Fruit fly (Drosophila melanogaster) whole organism, embryonic: ENCODE results near the gene CG43759.
A peak's percentile ranks its signal among the peaks of the same experiment; 100 is the strongest.

Source experiments
- Ada2b ChIP-seq: fragments of 200-800 bp; sonication (Bioruptor generic); IDR thresholded peaks from 2 replicates; pipeline ENCODE4 v1.3.6; 2022; ENCODE audit warnings: missing biosample characterization, missing genetic modification characterization
- Atf3 ChIP-seq: fragments of 200-800 bp; sonication (Bioruptor generic); optimal IDR thresholded peaks from 3 replicates; lab custom pipeline; 2016; ENCODE audit warnings: missing biosample characterization, missing genetic modification characterization
- Awh ChIP-seq: fragments of 200-800 bp; sonication (Bioruptor generic); IDR thresholded peaks from 2 replicates; pipeline ENCODE4, ENCODE4 v1.3.6; 2022; ENCODE audit warnings: missing biosample characterization, missing genetic modification characterization
- B-H2 ChIP-seq: fragments of 200-800 bp; sonication (Bioruptor generic); optimal IDR thresholded peaks from 2 replicates; lab custom pipeline; 2018; ENCODE audit warnings: missing biosample characterization, mild to moderate bottlenecking, missing genetic modification characterization
- Bdp1 ChIP-seq: fragments of 200-800 bp; sonication (Bioruptor generic); optimal IDR thresholded peaks from 3 replicates; lab custom pipeline; 2016; ENCODE audit warnings: missing biosample characterization, missing genetic modification characterization
- CG11560 ChIP-seq: fragments of 200-800 bp; sonication (Bioruptor generic); IDR thresholded peaks from 3 replicates; pipeline ENCODE4 v1.3.6; 2022; ENCODE audit warnings: missing biosample characterization, missing genetic modification characterization
- CG1233 ChIP-seq: fragments of 200-800 bp; sonication (Bioruptor generic); optimal IDR thresholded peaks from 4 replicates; lab custom pipeline; 2018; ENCODE audit warnings: missing biosample characterization, mild to moderate bottlenecking, missing genetic modification characterization
- CG12744 ChIP-seq: fragments of 200-800 bp; sonication (Bioruptor generic); optimal IDR thresholded peaks from 2 replicates; lab custom pipeline; 2016; ENCODE audit warnings: missing biosample characterization, missing genetic modification characterization
- CG15011 ChIP-seq: fragments of 200-800 bp; sonication (Bioruptor generic); optimal IDR thresholded peaks from 3 replicates; lab custom pipeline; 2018; ENCODE audit warnings: missing biosample characterization, mild to moderate bottlenecking, missing genetic modification characterization
- CG17359 ChIP-seq: fragments of 200-800 bp; sonication (Bioruptor generic); optimal IDR thresholded peaks from 3 replicates; lab custom pipeline; 2018; ENCODE audit warnings: missing biosample characterization, mild to moderate bottlenecking, missing genetic modification characterization, moderate library complexity
- CG18262 ChIP-seq: fragments of 200-800 bp; optimal IDR thresholded peaks from 3 replicates; lab custom pipeline; 2019; ENCODE audit warnings: missing biosample characterization, mild to moderate bottlenecking, missing genetic modification characterization, moderate library complexity
- CG18476 ChIP-seq: fragments of 200-800 bp; sonication (Bioruptor generic); optimal IDR thresholded peaks from 2 replicates; lab custom pipeline; 2016; ENCODE audit warnings: missing biosample characterization, mild to moderate bottlenecking, missing genetic modification characterization
- CG2116 ChIP-seq: fragments of 200-800 bp; sonication (Bioruptor generic); optimal IDR thresholded peaks from 3 replicates; lab custom pipeline; 2018; ENCODE audit warnings: missing biosample characterization, mild to moderate bottlenecking, missing genetic modification characterization
- CG2202 ChIP-seq: fragments of 200-800 bp; sonication (Bioruptor generic); optimal IDR thresholded peaks from 2 replicates; lab custom pipeline; 2018; ENCODE audit warnings: missing biosample characterization, mild to moderate bottlenecking, missing genetic modification characterization
- CG33557 ChIP-seq: fragments of 200-800 bp; sonication (Bioruptor generic); optimal IDR thresholded peaks from 2 replicates; lab custom pipeline; 2019; ENCODE audit warnings: missing biosample characterization, mild to moderate bottlenecking, missing genetic modification characterization, moderate library complexity
- CG4854 ChIP-seq: fragments of 200-800 bp; sonication (Bioruptor generic); optimal IDR thresholded peaks from 2 replicates; lab custom pipeline; 2016; ENCODE audit warnings: missing biosample characterization, missing genetic modification characterization, inconsistent platforms
- CG6175 ChIP-seq: fragments of 200-800 bp; sonication (Bioruptor generic); IDR thresholded peaks from 3 replicates; pipeline ENCODE4 v1.3.6; 2022; ENCODE audit warnings: missing biosample characterization, missing genetic modification characterization
- CG6654 ChIP-seq: fragments of 200-800 bp; sonication (Bioruptor generic); optimal IDR thresholded peaks from 2 replicates; lab custom pipeline; 2017; ENCODE audit warnings: missing biosample characterization, mild to moderate bottlenecking, missing genetic modification characterization
- CG6689 ChIP-seq: fragments of 200-800 bp; sonication (Bioruptor generic); IDR thresholded peaks from 2 replicates; pipeline ENCODE4 v1.3.6; 2022; ENCODE audit warnings: missing biosample characterization, missing genetic modification characterization
- CG6765 ChIP-seq: fragments of 200-800 bp; sonication (Bioruptor generic); optimal IDR thresholded peaks from 3 replicates; lab custom pipeline; 2017; ENCODE audit warnings: missing biosample characterization, mild to moderate bottlenecking, missing genetic modification characterization
- CG9437 ChIP-seq: fragments of 200-800 bp; sonication (Bioruptor generic); optimal IDR thresholded peaks from 2 replicates; lab custom pipeline; 2018; ENCODE audit warnings: missing biosample characterization, mild to moderate bottlenecking, missing genetic modification characterization
- Dp ChIP-seq: fragments of 200-800 bp; sonication (Bioruptor generic); optimal IDR thresholded peaks from 2 replicates; lab custom pipeline; 2018; ENCODE audit warnings: missing biosample characterization, mild to moderate bottlenecking, missing genetic modification characterization, moderate library complexity
- Elba2 ChIP-seq: fragments of 200-800 bp; sonication (Bioruptor generic); optimal IDR thresholded peaks from 3 replicates; lab custom pipeline; 2016; ENCODE audit warnings: missing biosample characterization, missing genetic modification characterization
- HmgD ChIP-seq: fragments of 200-800 bp; sonication (Bioruptor generic); optimal IDR thresholded peaks from 3 replicates; lab custom pipeline; 2016; ENCODE audit warnings: missing biosample characterization, missing genetic modification characterization
- Hmr ChIP-seq: fragments of 200-800 bp; sonication (Bioruptor generic); optimal IDR thresholded peaks from 3 replicates; lab custom pipeline; 2017; ENCODE audit warnings: mild to moderate bottlenecking, missing biosample characterization, missing genetic modification reagents, missing genetic modification characterization
- Lhr ChIP-seq: fragments of 200-800 bp; sonication (Bioruptor generic); optimal IDR thresholded peaks from 3 replicates; lab custom pipeline; 2017; ENCODE audit warnings: mild to moderate bottlenecking, missing biosample characterization, missing genetic modification reagents, missing genetic modification characterization
- MBD-R2 ChIP-seq: fragments of 200-800 bp; sonication (Bioruptor generic); IDR thresholded peaks from 2 replicates; pipeline ENCODE4 v1.3.6; 2022; ENCODE audit warnings: missing biosample characterization, missing genetic modification characterization
- Nf-YA ChIP-seq: fragments of 200-800 bp; sonication (Bioruptor generic); IDR thresholded peaks from 2 replicates; pipeline ENCODE4 v1.3.6; 2022; ENCODE audit warnings: missing biosample characterization, missing genetic modification characterization
- Oli ChIP-seq: fragments of 200-800 bp; sonication (Bioruptor generic); optimal IDR thresholded peaks from 2 replicates; lab custom pipeline; 2018; ENCODE audit warnings: missing biosample characterization, mild to moderate bottlenecking, missing genetic modification characterization, moderate library complexity
- Optix ChIP-seq: fragments of 200-800 bp; sonication (Bioruptor generic); IDR thresholded peaks from 3 replicates; pipeline ENCODE4 v1.3.6; 2022; ENCODE audit warnings: missing biosample characterization, missing genetic modification characterization
- PHDP ChIP-seq: fragments of 200-800 bp; sonication (Bioruptor generic); optimal IDR thresholded peaks from 3 replicates; lab custom pipeline; 2018; ENCODE audit warnings: missing biosample characterization, mild to moderate bottlenecking, missing genetic modification characterization, moderate library complexity
- Sry-β ChIP-seq: fragments of 200-800 bp; sonication (Bioruptor generic); optimal IDR thresholded peaks from 2 replicates; lab custom pipeline; 2018; ENCODE audit warnings: missing biosample characterization, mild to moderate bottlenecking, missing genetic modification characterization, moderate library complexity
- TFAM ChIP-seq: fragments of 200-800 bp; sonication (Bioruptor generic); optimal IDR thresholded peaks from 2 replicates; lab custom pipeline; 2017; ENCODE audit warnings: missing biosample characterization, missing genetic modification characterization, inconsistent platforms
- caup ChIP-seq: fragments of 200-800 bp; sonication (Bioruptor generic); optimal IDR thresholded peaks from 3 replicates; lab custom pipeline; 2017; ENCODE audit warnings: missing biosample characterization, mild to moderate bottlenecking, missing genetic modification characterization, moderate library complexity; ENCODE audit not compliant: severe bottlenecking
- corto ChIP-seq: fragments of 200-800 bp; sonication (Bioruptor generic); optimal IDR thresholded peaks from 2 replicates; lab custom pipeline; 2016; ENCODE audit warnings: missing biosample characterization, mild to moderate bottlenecking, missing genetic modification characterization, moderate library complexity
- cwo ChIP-seq: fragments of 200-800 bp; sonication (Bioruptor generic); optimal IDR thresholded peaks from 3 replicates; lab custom pipeline; 2017; ENCODE audit warnings: missing biosample characterization, missing genetic modification characterization, mild to moderate bottlenecking, moderate library complexity, missing genetic modification reagents
- emc ChIP-seq: fragments of 200-800 bp; sonication (Bioruptor generic); optimal IDR thresholded peaks from 2 replicates; lab custom pipeline; 2016; ENCODE audit warnings: missing biosample characterization, missing genetic modification characterization
- gce ChIP-seq: fragments of 200-800 bp; sonication (Bioruptor generic); IDR thresholded peaks from 3 replicates; pipeline ENCODE4 v1.3.6; 2022; ENCODE audit warnings: missing biosample characterization, missing genetic modification characterization
- grau ChIP-seq: fragments of 200-800 bp; optimal IDR thresholded peaks from 3 replicates; lab custom pipeline; 2019; ENCODE audit warnings: missing biosample characterization, mild to moderate bottlenecking, missing genetic modification characterization, moderate library complexity
- her ChIP-seq: fragments of 200-800 bp; sonication (Bioruptor generic); optimal IDR thresholded peaks from 2 replicates; lab custom pipeline; 2016; ENCODE audit warnings: missing biosample characterization, missing genetic modification characterization
- hkb ChIP-seq, 2 experiments: fragments of 200-800 bp in 1 of 2; fragments of >200 bp in 1 of 2; sonication (Bioruptor generic) in 1 of 2; IDR thresholded peaks in 1 of 2; optimal IDR thresholded peaks in 1 of 2; 2 replicates each; pipeline versions ENCODE4 v1.3.6 to Lab custom; 2017 to 2022; ENCODE audit warnings: missing biosample characterization in 1 of 2, missing genetic modification characterization in 1 of 2
- luna ChIP-seq: fragments of 200-800 bp; sonication (Bioruptor generic); optimal IDR thresholded peaks from 2 replicates; lab custom pipeline; 2016; ENCODE audit warnings: missing biosample characterization, missing genetic modification characterization
- p53 ChIP-seq: fragments of 200-800 bp; sonication (Bioruptor generic); optimal IDR thresholded peaks from 2 replicates; lab custom pipeline; 2016; ENCODE audit warnings: missing biosample characterization, missing genetic modification characterization
- phol ChIP-seq: fragments of 200-800 bp; sonication (Bioruptor generic); optimal IDR thresholded peaks from 3 replicates; lab custom pipeline; 2018; ENCODE audit warnings: missing biosample characterization, mild to moderate bottlenecking, missing genetic modification characterization, moderate library complexity
- ranshi ChIP-seq: fragments of 200-800 bp; sonication (Bioruptor generic); IDR thresholded peaks from 2 replicates; pipeline ENCODE4 v1.3.6; 2022; ENCODE audit warnings: missing biosample characterization, missing genetic modification characterization
- sc ChIP-seq, 3 experiments: fragments of >200 bp in 2 of 3; fragments of 200-800 bp in 1 of 3; sonication (Bioruptor generic) in 1 of 3; optimal IDR thresholded peaks; 2 replicates in 2 of 3; 3 replicates in 1 of 3; lab custom pipeline; 2017; ENCODE audit warnings: mild to moderate bottlenecking in 1 of 3, missing biosample characterization in 1 of 3, missing genetic modification characterization in 1 of 3, missing genetic modification reagents in 1 of 3
- sens-2 ChIP-seq: fragments of 200-800 bp; sonication (Bioruptor generic); IDR thresholded peaks from 2 replicates; pipeline ENCODE4 v1.3.6; 2022; ENCODE audit warnings: missing biosample characterization, missing genetic modification characterization
- zen2 ChIP-seq: fragments of 200-800 bp; sonication (Bioruptor generic); IDR thresholded peaks from 3 replicates; pipeline ENCODE4 v1.3.6; 2022; ENCODE audit warnings: missing biosample characterization, missing genetic modification characterization; ENCODE audit not compliant: partially characterized antibody

The CG43759 gene

dm6 chrX:18938127-18938939 lies 8.2 kb downstream of the CG43759 start (continued):
- no peak for TF ChIP-seq Ada2b (GFP tag; lab: Robert Waterston, UW)
- TF ChIP-seq B-H2 (GFP tag; lab: Kevin White, UChicago) = no peak
- TF ChIP-seq CG17359 (tag; lab: Kevin White, UChicago) = peak; percentile 49
- TF ChIP-seq HmgD (GFP tag; lab: Kevin White, UChicago) = no peak
- TF ChIP-seq Awh (GFP tag; lab: Robert Waterston, UW) = peak; percentile 4; the same call in 1 of the 2 replicates
- TF ChIP-seq phol = peak; percentile 55
- TF ChIP-seq p53 (GFP tag; lab: Kevin White, UChicago) = no peak
- peak; percentile 78 for TF ChIP-seq CG18262 (tag; lab: Kevin White, UChicago)
- no peak for TF ChIP-seq Dp (GFP tag; lab: Kevin White, UChicago)
- peak; percentile 36 for TF ChIP-seq CG9437
- TF ChIP-seq PHDP (tag; lab: Kevin White, UChicago) = peak; percentile 75
- TF ChIP-seq Bdp1 (GFP tag; lab: Kevin White, UChicago) = no peak
- TF ChIP-seq hkb (optimal IDR thresholded peaks at IDR 0.05; lab: Kevin White, UChicago) = no peak
- no peak for TF ChIP-seq hkb (GFP tag; IDR thresholded peaks at IDR 0.05; lab: Robert Waterston, UW)
- peak; percentile 57 for TF ChIP-seq CG33557 (GFP tag; lab: Kevin White, UChicago)
- TF ChIP-seq CG12744 (GFP tag; lab: Kevin White, UChicago) = no peak
- TF ChIP-seq Optix (GFP tag; lab: Robert Waterston, UW) = no peak
- no peak for TF ChIP-seq CG1233 (GFP tag; lab: Kevin White, UChicago)
- no peak for TF ChIP-seq CG11560 (tag; lab: Robert Waterston, UW)
- peak; percentile 61 for TF ChIP-seq Oli (tag; lab: Kevin White, UChicago)
- TF ChIP-seq sens-2 (GFP tag; lab: Robert Waterston, UW) = 0 out of 2 replicates have a peak, but pooled peaks have one; percentile 16
- TF ChIP-seq caup (GFP tag; lab: Kevin White, UChicago) = peak; percentile 17
- no peak for TF ChIP-seq TFAM (GFP tag; lab: Kevin White, UChicago)
- TF ChIP-seq CG2116 (GFP tag; lab: Kevin White, UChicago) = peak; percentile 41
- peak; percentile 18 for TF ChIP-seq Lhr (GFP tag; lab: Kevin White, UChicago)
- peak; percentile 50 for TF ChIP-seq Hmr (GFP tag; lab: Kevin White, UChicago)
- TF ChIP-seq Elba2 (GFP tag; lab: Kevin White, UChicago) = no peak
- no peak for TF ChIP-seq CG4854 (GFP tag; lab: Kevin White, UChicago)
- no peak for TF ChIP-seq CG6765
- no peak for TF ChIP-seq CG15011 (GFP tag; lab: Kevin White, UChicago)
- TF ChIP-seq her (GFP tag; lab: Kevin White, UChicago) = no peak
- peak; percentile 53 for TF ChIP-seq corto (GFP tag; lab: Kevin White, UChicago)
- TF ChIP-seq CG6175 (GFP tag; lab: Robert Waterston, UW) = no peak
- TF ChIP-seq CG18476 (GFP tag; lab: Kevin White, UChicago) = no peak
- TF ChIP-seq ranshi (GFP tag; lab: Robert Waterston, UW) = no peak; the same call in 1 of the 2 replicates
- TF ChIP-seq cwo (GFP tag; lab: Kevin White, UChicago) = no peak
- TF ChIP-seq zen2 (GFP tag; lab: Robert Waterston, UW) = no peak
- TF ChIP-seq CG6689 (GFP tag; lab: Robert Waterston, UW) = peak; percentile 58
- no peak for TF ChIP-seq Nf-YA (GFP tag; lab: Robert Waterston, UW)
- TF ChIP-seq sc (optimal IDR thresholded peaks at IDR 0.05; lab: Kevin White, UChicago) = no peak
- peak; percentile 26 for TF ChIP-seq sc (GFP tag; optimal IDR thresholded peaks at IDR 0.05; lab: Kevin White, UChicago)
- TF ChIP-seq luna (GFP tag; lab: Kevin White, UChicago) = no peak
- no peak for TF ChIP-seq MBD-R2
- peak; percentile 76 for TF ChIP-seq grau (tag; lab: Kevin White, UChicago)
- 0 out of 3 replicates have a peak, but pooled peaks have one; percentile 25 for TF ChIP-seq gce (GFP tag; lab: Robert Waterston, UW)
- TF ChIP-seq CG2202 (tag; lab: Kevin White, UChicago) = peak; percentile 29
- TF ChIP-seq Sry-β = no peak
- TF ChIP-seq CG6654 = no peak
- TF ChIP-seq emc (GFP tag; lab: Kevin White, UChicago) = no peak
- no peak for TF ChIP-seq Atf3 (GFP tag; lab: Kevin White, UChicago)
